Worm (Caenorhabditis elegans) whole organism, L4 larva: Measurements from ENCODE around the gene Y43F4A.1.
A peak's percentile ranks its signal among the peaks of the same experiment; 100 is the strongest.

Experiments used
- F37D6.2 ChIP-seq: sonication (generic microtip); optimal IDR thresholded peaks from 2 replicates; lab custom pipeline; 2016; ENCODE audit warnings: mild to moderate bottlenecking, missing genetic modification characterization, missing compliant biosample characterization
- R02D3.7 ChIP-seq: fragments of 150-350 bp; sonication (generic microtip); optimal IDR thresholded peaks from 3 replicates; lab custom pipeline; 2014; ENCODE audit warnings: missing biosample characterization, missing genetic modification characterization
- T20F7.1 ChIP-seq: fragments of 200-800 bp; sonication (Bioruptor generic); optimal IDR thresholded peaks from 2 replicates; lab custom pipeline; 2018; ENCODE audit warnings: mild to moderate bottlenecking, missing genetic modification characterization, missing compliant biosample characterization
- Y105C5A.15 ChIP-seq: fragments of 200-800 bp; sonication (Bioruptor generic); IDR thresholded peaks from 2 replicates; pipeline ENCODE4 v1.3.6; 2022; ENCODE audit warnings: missing genetic modification characterization, missing compliant biosample characterization
- Y48G9A.11 ChIP-seq: fragments of 200-800 bp; sonication (Bioruptor generic); IDR thresholded peaks from 2 replicates; pipeline ENCODE4 v1.3.6; 2022; ENCODE audit warnings: missing genetic modification reagents, missing genetic modification characterization, missing compliant biosample characterization
- Y5F2A.4 ChIP-seq: fragments of 200-800 bp; sonication (Bioruptor generic); optimal IDR thresholded peaks from 2 replicates; lab custom pipeline; 2018; ENCODE audit warnings: mild to moderate bottlenecking, missing genetic modification characterization, missing compliant biosample characterization
- Y75B8A.6 ChIP-seq: fragments of 200-800 bp; sonication (Bioruptor generic); IDR thresholded peaks from 2 replicates; pipeline ENCODE4 v1.3.6; 2022; ENCODE audit warnings: missing genetic modification reagents, missing genetic modification characterization, missing compliant biosample characterization
- ZK546.5 ChIP-seq, 2 experiments: sonication (generic microtip); optimal IDR thresholded peaks; 2 replicates each; lab custom pipeline; 2017; ENCODE audit warnings: missing biosample characterization in 2 of 2, missing genetic modification characterization in 2 of 2
- aha-1 ChIP-seq: fragments of 150-350 bp; peaks from one replicate; lab custom pipeline; 2014; ENCODE audit warnings: missing biosample characterization, missing genetic modification characterization
- aly-2 ChIP-seq: sonication (generic microtip); optimal IDR thresholded peaks from 2 replicates; lab custom pipeline; 2018; ENCODE audit warnings: missing biosample characterization, missing genetic modification characterization
- ama-1 ChIP-seq: fragments of 150-350 bp; optimal IDR thresholded peaks from 2 replicates; lab custom pipeline; 2014; ENCODE audit warnings: inconsistent platforms, mixed read lengths
- arid-1 ChIP-seq: fragments of 200-800 bp; sonication (Bioruptor generic); conservative IDR thresholded peaks from 2 replicates; pipeline ENCODE4 v1.3.6; 2022; ENCODE audit warnings: missing genetic modification reagents, missing genetic modification characterization, missing compliant biosample characterization
- ceh-44 ChIP-seq: fragments of 200-800 bp; sonication (Bioruptor generic); IDR thresholded peaks from 2 replicates; pipeline ENCODE4 v1.3.6; 2022; ENCODE audit warnings: missing genetic modification reagents, missing genetic modification characterization, missing compliant biosample characterization
- daf-16 ChIP-seq, 3 experiments: sonication (generic microtip); optimal IDR thresholded peaks; 2 replicates each; lab custom pipeline; 2016 to 2017; ENCODE audit warnings: missing genetic modification characterization in 3 of 3, missing genetic modification reagents in 3 of 3, mild to moderate bottlenecking in 2 of 3, missing compliant biosample characterization in 2 of 3, missing biosample characterization in 1 of 3, moderate library complexity in 1 of 3
- daf-19 ChIP-seq: fragments of 200-800 bp; sonication (Bioruptor generic); conservative IDR thresholded peaks from 2 replicates; pipeline ENCODE4 v1.3.6; 2022; ENCODE audit warnings: missing genetic modification characterization, missing compliant biosample characterization
- daf-8 ChIP-seq: fragments of 200-800 bp; sonication (Bioruptor generic); IDR thresholded peaks from 2 replicates; pipeline ENCODE4 v1.3.6; 2022; ENCODE audit warnings: missing genetic modification characterization, missing compliant biosample characterization
- dmd-6 ChIP-seq: fragments of 200-800 bp; sonication (Bioruptor generic); IDR thresholded peaks from 2 replicates; pipeline ENCODE4 v1.3.6; 2022; ENCODE audit warnings: missing genetic modification reagents, missing genetic modification characterization, missing compliant biosample characterization
- dpl-1 ChIP-seq: fragments of 150-350 bp; optimal IDR thresholded peaks from 2 replicates; lab custom pipeline; 2014; ENCODE audit warnings: missing biosample characterization, missing genetic modification reagents, missing genetic modification characterization
- duxl-1 ChIP-seq: sonication (generic microtip); optimal IDR thresholded peaks from 2 replicates; lab custom pipeline; 2016; ENCODE audit warnings: mild to moderate bottlenecking, missing genetic modification characterization, moderate library complexity, missing compliant biosample characterization; ENCODE audit not compliant: poor library complexity
- dve-1 ChIP-seq: sonication (generic microtip); optimal IDR thresholded peaks from 2 replicates; lab custom pipeline; 2017; ENCODE audit warnings: antibody characterized with exemption, mild to moderate bottlenecking, missing genetic modification characterization, missing compliant biosample characterization; ENCODE audit not compliant: insufficient read depth
- egl-27 ChIP-seq: sonication (generic microtip); optimal IDR thresholded peaks from 3 replicates; lab custom pipeline; 2017; ENCODE audit warnings: missing biosample characterization, missing genetic modification reagents, missing genetic modification characterization
- hif-1 ChIP-seq, 2 experiments: sonication (generic microtip); optimal IDR thresholded peaks; 2 replicates each; lab custom pipeline; 2016 to 2017; ENCODE audit warnings: missing compliant biosample characterization in 2 of 2, missing genetic modification characterization in 2 of 2, missing genetic modification reagents in 2 of 2, missing genotype in 2 of 2, mild to moderate bottlenecking in 1 of 2
- hlh-11 ChIP-seq: fragments of 200-800 bp; sonication (Bioruptor generic); optimal IDR thresholded peaks from 2 replicates; lab custom pipeline; 2018; ENCODE audit warnings: mild to moderate bottlenecking, missing genetic modification characterization, missing compliant biosample characterization
- hmg-1.1 ChIP-seq: fragments of 200-800 bp; sonication (Bioruptor generic); IDR thresholded peaks from 2 replicates; pipeline ENCODE4 v1.3.6; 2022; ENCODE audit warnings: missing genetic modification reagents, missing genetic modification characterization, missing compliant biosample characterization
- lsy-2 ChIP-seq, 2 experiments: fragments of 150-350 bp in 1 of 2; sonication (generic microtip) in 1 of 2; optimal IDR thresholded peaks; 2 replicates each; lab custom pipeline; 2014 to 2017; ENCODE audit warnings: missing biosample characterization in 2 of 2, missing genetic modification characterization in 2 of 2
- madf-9 ChIP-seq: fragments of 200-800 bp; sonication (Bioruptor generic); conservative IDR thresholded peaks from 2 replicates; pipeline ENCODE4 v1.3.6; 2022; ENCODE audit warnings: missing genetic modification reagents, missing genetic modification characterization, missing compliant biosample characterization
- mdl-1 ChIP-seq, 2 experiments: fragments of 150-350 bp in 1 of 2; sonication (generic microtip) in 1 of 2; optimal IDR thresholded peaks; 2 replicates each; lab custom pipeline; 2014 to 2017; ENCODE audit warnings: missing biosample characterization in 2 of 2, missing genetic modification characterization in 2 of 2
- mdt-29 ChIP-seq: fragments of 200-800 bp; sonication (Bioruptor generic); IDR thresholded peaks from 2 replicates; pipeline ENCODE4 v1.3.6; 2022; ENCODE audit warnings: missing genetic modification reagents, missing genetic modification characterization, missing compliant biosample characterization
- mep-1 ChIP-seq: fragments of 150-350 bp; sonication (generic microtip); optimal IDR thresholded peaks from 3 replicates; lab custom pipeline; 2014; ENCODE audit warnings: missing biosample characterization, missing genetic modification characterization
- mes-2 ChIP-seq: sonication (generic microtip); optimal IDR thresholded peaks from 2 replicates; lab custom pipeline; 2016; ENCODE audit warnings: missing genotype, mild to moderate bottlenecking, missing genetic modification characterization, missing compliant biosample characterization; ENCODE audit not compliant: poor library complexity, severe bottlenecking
- mxl-3 ChIP-seq: fragments of 200-800 bp; sonication (Bioruptor generic); optimal IDR thresholded peaks from 2 replicates; lab custom pipeline; 2018; ENCODE audit warnings: mild to moderate bottlenecking, missing genetic modification characterization, missing compliant biosample characterization
- nhr-102 ChIP-seq: sonication (generic microtip); optimal IDR thresholded peaks from 2 replicates; lab custom pipeline; 2016; ENCODE audit warnings: mild to moderate bottlenecking, missing genetic modification characterization, moderate library complexity, missing compliant biosample characterization
- nhr-42 ChIP-seq: fragments of 200-800 bp; sonication (Bioruptor generic); IDR thresholded peaks from 2 replicates; pipeline ENCODE4 v1.3.6; 2022; ENCODE audit warnings: missing genetic modification characterization, missing compliant biosample characterization
- nhr-48 ChIP-seq: sonication (generic microtip); optimal IDR thresholded peaks from 2 replicates; lab custom pipeline; 2016; ENCODE audit warnings: mild to moderate bottlenecking, missing genetic modification characterization, missing compliant biosample characterization
- nhr-76 ChIP-seq: fragments of 150-350 bp; optimal IDR thresholded peaks from 2 replicates; lab custom pipeline; 2014; ENCODE audit warnings: missing biosample characterization, missing genetic modification characterization
- php-3 ChIP-seq: fragments of 200-800 bp; sonication (Bioruptor generic); IDR thresholded peaks from 2 replicates; pipeline ENCODE4 v1.3.6; 2022; ENCODE audit warnings: missing genetic modification reagents, missing genetic modification characterization, missing compliant biosample characterization
- pqm-1 ChIP-seq: sonication (generic microtip); optimal IDR thresholded peaks from 2 replicates; lab custom pipeline; 2017; ENCODE audit warnings: missing biosample characterization, missing genetic modification characterization
- rbr-2 ChIP-seq: sonication (generic microtip); optimal IDR thresholded peaks from 2 replicates; lab custom pipeline; 2016; ENCODE audit warnings: missing genotype, missing genetic modification characterization, missing compliant biosample characterization
- saeg-2 ChIP-seq: fragments of 200-800 bp; sonication (Bioruptor generic); IDR thresholded peaks from 2 replicates; pipeline ENCODE4 v1.3.6; 2022; ENCODE audit warnings: missing genetic modification reagents, missing genetic modification characterization, missing compliant biosample characterization
- skn-1 ChIP-seq: fragments of 150-350 bp; optimal IDR thresholded peaks from 2 replicates; lab custom pipeline; 2014; ENCODE audit warnings: missing biosample characterization, missing genetic modification characterization
- tag-97 ChIP-seq: fragments of 200-800 bp; sonication (Bioruptor generic); IDR thresholded peaks from 2 replicates; pipeline ENCODE4 v1.3.6; 2022; ENCODE audit warnings: missing genetic modification characterization, missing compliant biosample characterization
- tra-1 ChIP-seq: fragments of 200-800 bp; sonication (Bioruptor generic); IDR thresholded peaks from 2 replicates; pipeline ENCODE4 v1.3.6; 2022; ENCODE audit warnings: missing genetic modification reagents, missing genetic modification characterization, missing compliant biosample characterization
- unc-130 ChIP-seq: sonication (generic microtip); optimal IDR thresholded peaks from 2 replicates; lab custom pipeline; 2016; ENCODE audit warnings: missing genetic modification reagents, missing genetic modification characterization, missing compliant biosample characterization
- unc-39 ChIP-seq: sonication (generic microtip); optimal IDR thresholded peaks from 2 replicates; lab custom pipeline; 2017; ENCODE audit warnings: missing biosample characterization, missing genetic modification characterization
- unc-62 ChIP-seq, 3 experiments: fragments of 150-350 bp in 1 of 3; sonication (generic microtip); optimal IDR thresholded peaks in 2 of 3; peaks in 1 of 3; 1 replicate in 1 of 3; 2 replicates in 2 of 3; lab custom pipeline; 2014 to 2017; ENCODE audit warnings: missing biosample characterization in 3 of 3, missing genetic modification characterization in 3 of 3, missing genetic modification reagents in 3 of 3, missing genotype in 1 of 3
- zag-1 ChIP-seq: fragments of 150-350 bp; optimal IDR thresholded peaks from 2 replicates; lab custom pipeline; 2014; ENCODE audit warnings: missing biosample characterization, missing genetic modification characterization
- zfp-3 ChIP-seq: fragments of 200-800 bp; sonication (Bioruptor generic); conservative IDR thresholded peaks from 2 replicates; pipeline ENCODE4 v1.3.6; 2022; ENCODE audit warnings: missing genetic modification reagents, missing genetic modification characterization, missing compliant biosample characterization
- zip-2 ChIP-seq: fragments of 150-350 bp; optimal IDR thresholded peaks from 2 replicates; lab custom pipeline; 2014; ENCODE audit warnings: missing biosample characterization, missing genetic modification characterization

The Y43F4A.1 gene

ce11 chrIII:13187090-13187489 lies 35.8 kb upstream of the Y43F4A.1 start, which contains the start of gene gly-5:
Gene gly-5, plus strand, starts transcription at chrIII:13187390.
- peak; percentile 16 for TF ChIP-seq pqm-1
- no peak for TF ChIP-seq unc-62 (GFP tag; optimal IDR thresholded peaks at IDR 0.05 in 1 of 2; lab: Kevin White, UChicago)
- TF ChIP-seq unc-62 (tag; optimal IDR thresholded peaks at IDR 0.05; lab: Kevin White, UChicago): no peak
- TF ChIP-seq daf-16 (GFP tag; optimal IDR thresholded peaks at IDR 0.05; lab: Kevin White, UChicago): no peak
- peak; percentile 46 for TF ChIP-seq daf-16 (tag; optimal IDR thresholded peaks at IDR 0.05; lab: Kevin White, UChicago)

- no peak for TF ChIP-seq saeg-2 (GFP tag; lab: Robert Waterston, UW)
- no peak for TF ChIP-seq nhr-76 (tag; lab: Kevin White, UChicago)
- TF ChIP-seq hmg-1.1 (GFP tag; lab: Robert Waterston, UW): 0 out of 2 replicates have a peak, but pooled peaks have one; percentile 16
- no peak for TF ChIP-seq arid-1
- no peak for TF ChIP-seq zip-2 (tag; lab: Kevin White, UChicago)
- peak in 1 of 2 experiments; percentile 79 for TF ChIP-seq hif-1 (tag; optimal IDR thresholded peaks at IDR 0.05; lab: Kevin White, UChicago)
- TF ChIP-seq madf-9 (GFP tag; lab: Robert Waterston, UW): peak; percentile 53; the same call in 1 of the 2 replicates
- no peak for TF ChIP-seq nhr-102 (tag; lab: Kevin White, UChicago)
- TF ChIP-seq tra-1 (GFP tag; lab: Robert Waterston, UW): peak; percentile 11; the same call in 1 of the 2 replicates
- no peak for TF ChIP-seq ZK546.5 (tag; optimal IDR thresholded peaks at IDR 0.05; lab: Kevin White, UChicago)
- peak; percentile 65 for TF ChIP-seq dpl-1
- no peak for TF ChIP-seq R02D3.7 (tag; lab: Kevin White, UChicago)
- peak; percentile 97 for TF ChIP-seq mes-2 (tag; lab: Kevin White, UChicago)
- peak; percentile 45 for TF ChIP-seq duxl-1
- peak; percentile 13 for TF ChIP-seq dve-1 (tag; lab: Kevin White, UChicago)
- TF ChIP-seq dmd-6: peak; percentile 43; the same call in 1 of the 2 replicates
- TF ChIP-seq egl-27: no peak
- no peak for TF ChIP-seq nhr-42 (GFP tag; lab: Robert Waterston, UW)
- TF ChIP-seq T20F7.1 (GFP tag; lab: Kevin White, UChicago): peak; percentile 59
- no peak for TF ChIP-seq pqm-1
- TF ChIP-seq mxl-3: no peak
- TF ChIP-seq rbr-2 (tag; lab: Kevin White, UChicago): peak; percentile 49
- TF ChIP-seq daf-19 (GFP tag; lab: Robert Waterston, UW): no peak
- TF ChIP-seq hlh-11: no peak
- peak; percentile 65 for TF ChIP-seq unc-130
- TF ChIP-seq php-3: no peak
- TF ChIP-seq aha-1: no peak
- TF ChIP-seq daf-8 (GFP tag; lab: Robert Waterston, UW): no peak
- TF ChIP-seq ceh-44 (GFP tag; lab: Robert Waterston, UW): 0 out of 2 replicates have a peak, but pooled peaks have one; percentile 29
- no peak for TF ChIP-seq aly-2 (tag; lab: Kevin White, UChicago)
- 0 out of 2 replicates have a peak, but pooled peaks have one; percentile 41 for TF ChIP-seq mdt-29 (GFP tag; lab: Robert Waterston, UW)
- TF ChIP-seq unc-39 (tag; lab: Kevin White, UChicago): no peak
- no peak for TF ChIP-seq zag-1 (tag; lab: Kevin White, UChicago)
- no peak for TF ChIP-seq ama-1 (lab: Kevin White, UChicago)
- peak; percentile 69 for TF ChIP-seq Y48G9A.11 (GFP tag; lab: Robert Waterston, UW)
- TF ChIP-seq mdl-1 (tag; optimal IDR thresholded peaks at IDR 0.05; lab: Kevin White, UChicago): no peak
- TF ChIP-seq zfp-3: 0 out of 2 replicates have a peak, but pooled peaks have one; percentile 38
- peak; percentile 4 for TF ChIP-seq F37D6.2
- TF ChIP-seq Y75B8A.6 (GFP tag; lab: Robert Waterston, UW): no peak
- TF ChIP-seq lsy-2 (tag; optimal IDR thresholded peaks at IDR 0.05; lab: Kevin White, UChicago): peak in 1 of 2 experiments; percentile 68
- TF ChIP-seq skn-1 (tag; lab: Kevin White, UChicago): no peak
- no peak for TF ChIP-seq Y5F2A.4 (GFP tag; lab: Kevin White, UChicago)
- TF ChIP-seq tag-97: peak; percentile 82; the same call in 1 of the 2 replicates
- peak; percentile 38 for TF ChIP-seq mep-1 (tag; lab: Kevin White, UChicago)
- no peak for TF ChIP-seq Y105C5A.15
- TF ChIP-seq nhr-48: no peak
These were observed 35.1 kb upstream of the Y43F4A.1 start for ce11 chrIII:13187773-13188172.
